Worm (Caenorhabditis elegans) whole organism, L3 larva: Measurements from ENCODE around the gene ptr-25.

ENCODE experiments used
- ama-1 ChIP-seq: fragments of 150-350 bp; optimal IDR thresholded peaks from 2 replicates; lab custom pipeline; 2018
- elt-3 ChIP-seq, 3 experiments: fragments of 150-350 bp in 1 of 3; sonication (generic microtip) in 2 of 3; optimal IDR thresholded peaks; 2 replicates in 2 of 3; 4 replicates in 1 of 3; lab custom pipeline; 2014 to 2017; ENCODE audit warnings: missing biosample characterization in 3 of 3, missing genetic modification characterization in 3 of 3
- fkh-10 ChIP-seq: sonication (generic microtip); optimal IDR thresholded peaks from 2 replicates; lab custom pipeline; 2017; ENCODE audit warnings: missing biosample characterization, missing genetic modification reagents, missing genetic modification characterization
- fos-1 ChIP-seq: fragments of 150-350 bp; optimal IDR thresholded peaks from 2 replicates; lab custom pipeline; 2014; ENCODE audit warnings: missing biosample characterization, missing genetic modification characterization
- mdl-1 ChIP-seq: fragments of 150-350 bp; optimal IDR thresholded peaks from 2 replicates; lab custom pipeline; 2014; ENCODE audit warnings: missing biosample characterization, missing genetic modification characterization
- nhr-76 ChIP-seq: fragments of 150-350 bp; sonication (generic microtip); optimal IDR thresholded peaks from 5 replicates; lab custom pipeline; 2014; ENCODE audit warnings: missing biosample characterization, missing genetic modification characterization
- snpc-4 ChIP-seq: fragments of 150-350 bp; optimal IDR thresholded peaks from 2 replicates; lab custom pipeline; 2014; ENCODE audit warnings: missing biosample characterization, missing genetic modification characterization
- unc-39 ChIP-seq: sonication (generic microtip); optimal IDR thresholded peaks from 4 replicates; lab custom pipeline; 2017; ENCODE audit warnings: missing biosample characterization, missing genetic modification characterization
- zag-1 ChIP-seq: fragments of 150-350 bp; optimal IDR thresholded peaks from 2 replicates; lab custom pipeline; 2014; ENCODE audit warnings: missing biosample characterization, missing genetic modification characterization
- ztf-11 ChIP-seq: fragments of 150-350 bp; optimal IDR thresholded peaks from 2 replicates; lab custom pipeline; 2014; ENCODE audit warnings: missing biosample characterization, missing genetic modification characterization

DNA sequence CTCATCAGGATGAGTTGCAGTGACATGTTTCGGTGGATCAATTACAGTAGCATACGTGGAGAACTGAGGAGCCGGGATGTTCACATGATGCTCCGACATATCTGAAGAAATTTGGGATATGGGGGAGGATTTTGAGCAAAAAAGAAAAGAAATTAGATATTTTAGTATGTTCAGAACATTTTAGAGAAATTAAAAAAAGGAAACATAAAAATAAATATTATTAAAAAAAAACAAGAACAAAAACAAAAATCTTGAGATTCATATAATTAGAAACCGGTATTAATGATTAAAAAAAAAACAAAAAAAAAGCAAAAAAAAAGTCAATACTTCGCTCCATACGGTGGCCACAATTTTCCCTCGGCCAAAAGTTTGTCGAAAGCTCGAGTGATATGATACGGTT lies 15.8 kb downstream of the ptr-25 start, which contains the start of gene rab-33:
- no peak for TF ChIP-seq unc-39
- TF ChIP-seq mdl-1 (tag; lab: Kevin White, UChicago) = no peak
- no peak for TF ChIP-seq zag-1 (tag; lab: Kevin White, UChicago)
- TF ChIP-seq nhr-76 (tag; lab: Kevin White, UChicago) = no peak
- TF ChIP-seq fos-1 (tag; lab: Kevin White, UChicago) = no peak
- no peak for TF ChIP-seq fkh-10
- no peak for TF ChIP-seq ama-1 (lab: Kevin White, UChicago)
- TF ChIP-seq ztf-11 (tag; lab: Kevin White, UChicago) = no peak
- no peak for TF ChIP-seq elt-3 (tag; optimal IDR thresholded peaks at IDR 0.05; lab: Kevin White, UChicago)
- no peak for TF ChIP-seq snpc-4 (tag; lab: Kevin White, UChicago)
